Worm (Caenorhabditis elegans): ENCODE measurements around the gene ethe-1.

ethe-1 gene

ce11 chrIV:9496306-9496705 is 12.3 kb downstream of the ethe-1 start, which contains the start of gene sru-3:
TSS of gene sru-3 (plus strand) at chrIV:9496606.
- no peak for TF ChIP-seq nhr-120 (GFP tag; IDR thresholded peaks at IDR 0.05)
- TF ChIP-seq F57A8.1 (GFP tag; optimal IDR thresholded peaks at IDR 0.05) = no peak
- no peak for TF ChIP-seq lin-40 (tag; optimal IDR thresholded peaks at IDR 0.05)
- TF ChIP-seq hrde-1 (tag; optimal IDR thresholded peaks at IDR 0.05; ENCODE audit: borderline replicate concordance) = no peak
- no peak for TF ChIP-seq hmg-1.2 (GFP tag; IDR thresholded peaks at IDR 0.05)
- no peak for TF ChIP-seq atf-7 (tag; optimal IDR thresholded peaks at IDR 0.05)
- no peak for TF ChIP-seq rcor-1 (GFP tag; IDR thresholded peaks at IDR 0.05)
- TF ChIP-seq Y67H2A.10 (GFP tag; conservative IDR thresholded peaks at IDR 0.05) = no peak
- no peak for TF ChIP-seq lir-1 (GFP tag; conservative IDR thresholded peaks at IDR 0.05)
- TF ChIP-seq efl-1 (GFP tag; optimal IDR thresholded peaks at IDR 0.05) = no peak
- no peak for TF ChIP-seq nfya-2 (GFP tag; IDR thresholded peaks at IDR 0.05)
- no peak for TF ChIP-seq sea-2 (GFP tag; IDR thresholded peaks at IDR 0.05)
- no peak for TF ChIP-seq B0035.1 (tag; optimal IDR thresholded peaks at IDR 0.05)
- no peak for TF ChIP-seq cebp-2 (GFP tag; IDR thresholded peaks at IDR 0.05)

ce11 chrIV:9490320-9490719 is 18.2 kb downstream of the ethe-1 start, which contains the start of gene sru-6:
TSS of gene sru-6 (plus strand) at chrIV:9490620.
- TF ChIP-seq ztf-26 (tag; optimal IDR thresholded peaks at IDR 0.05) = no peak
- TF ChIP-seq F57C9.4 (tag; optimal IDR thresholded peaks at IDR 0.05) = no peak
- no peak for TF ChIP-seq rpc-1 (optimal IDR thresholded peaks at IDR 0.05)
- TF ChIP-seq rpc-1 (tag; optimal IDR thresholded peaks at IDR 0.05) = no peak
- TF ChIP-seq zim-3 (tag; optimal IDR thresholded peaks at IDR 0.05) = no peak
- no peak for TF ChIP-seq nfya-2 (GFP tag; IDR thresholded peaks at IDR 0.05)
- TF ChIP-seq nhr-90 (tag; optimal IDR thresholded peaks at IDR 0.05) = no peak
- TF ChIP-seq tbp1 (GFP tag; optimal IDR thresholded peaks at IDR 0.05) = no peak
- no peak for TF ChIP-seq T07F8.4 (tag; optimal IDR thresholded peaks at IDR 0.05)
- no peak for TF ChIP-seq lin-35 (GFP tag; optimal IDR thresholded peaks at IDR 0.05)
- no peak for TF ChIP-seq ztf-28 (GFP tag; IDR thresholded peaks at IDR 0.05)
- TF ChIP-seq ZK185.1 (tag; optimal IDR thresholded peaks at IDR 0.05; ENCODE audit: poor library complexity, severe bottlenecking) = no peak
- no peak for TF ChIP-seq pbrm-1 (GFP tag; IDR thresholded peaks at IDR 0.05)
- TF ChIP-seq ceh-79 (tag; optimal IDR thresholded peaks at IDR 0.05) = no peak

- no peak for TF ChIP-seq let-526 (GFP tag; IDR thresholded peaks at IDR 0.05)
- no peak for TF ChIP-seq dox-1 (GFP tag; IDR thresholded peaks at IDR 0.05)
- no peak for TF ChIP-seq Y67H2A.10 (GFP tag; conservative IDR thresholded peaks at IDR 0.05)
- no peak for TF ChIP-seq cebp-2 (GFP tag; IDR thresholded peaks at IDR 0.05)
- TF ChIP-seq ceh-58 (GFP tag; IDR thresholded peaks at IDR 0.05) = no peak
- TF ChIP-seq ztf-26 (tag; optimal IDR thresholded peaks at IDR 0.05) = no peak
- no peak for TF ChIP-seq chd-7 (tag; optimal IDR thresholded peaks at IDR 0.05)
- TF ChIP-seq zfh-2 (GFP tag; conservative IDR thresholded peaks at IDR 0.05) = no peak
- no peak for TF ChIP-seq nhr-120 (GFP tag; IDR thresholded peaks at IDR 0.05)
- TF ChIP-seq F49E8.2 (tag; optimal IDR thresholded peaks at IDR 0.05; ENCODE audit: insufficient read depth) = no peak
- TF ChIP-seq F55B11.4 (tag; optimal IDR thresholded peaks at IDR 0.05; ENCODE audit: borderline replicate concordance, insufficient read depth) = no peak
Observed at ce11 chrIV:9488315-9488714, 20.2 kb downstream of the ethe-1 start, which contains the start of gene sru-1. TSS of gene sru-1 (plus strand) at chrIV:9488615.

- no peak for TF ChIP-seq rcor-1 (GFP tag; IDR thresholded peaks at IDR 0.05)
- no peak for TF ChIP-seq F23B12.7 (tag; optimal IDR thresholded peaks at IDR 0.05; ENCODE audit: insufficient read depth)
- no peak for TF ChIP-seq K12H6.12 (tag; optimal IDR thresholded peaks at IDR 0.05)
- TF ChIP-seq Y53G8AR.9 (GFP tag; conservative IDR thresholded peaks at IDR 0.05) = no peak
- TF ChIP-seq nhr-179 (tag; optimal IDR thresholded peaks at IDR 0.05) = no peak
- TF ChIP-seq Y67H2A.10 (GFP tag; conservative IDR thresholded peaks at IDR 0.05) = no peak
- TF ChIP-seq tbx-9 (tag; optimal IDR thresholded peaks at IDR 0.05; ENCODE audit: borderline replicate concordance) = no peak
- no peak for TF ChIP-seq dpl-1 (GFP tag; optimal IDR thresholded peaks at IDR 0.05)
- no peak for TF ChIP-seq sptf-2 (GFP tag; optimal IDR thresholded peaks at IDR 0.05)
- TF ChIP-seq pbrm-1 (GFP tag; IDR thresholded peaks at IDR 0.05) = no peak
- TF ChIP-seq nhr-120 (GFP tag; IDR thresholded peaks at IDR 0.05) = no peak
- no peak for TF ChIP-seq ZK185.1 (tag; optimal IDR thresholded peaks at IDR 0.05; ENCODE audit: poor library complexity, severe bottlenecking)
- no peak for TF ChIP-seq tlf-1 (GFP tag; optimal IDR thresholded peaks at IDR 0.05)
Observed at ce11 chrIV:9486779-9487178, 21.8 kb downstream of the ethe-1 start.
